Worm (Caenorhabditis elegans) whole organism, early embryonic: ENCODE data around the gene F25H9.2.

ENCODE experiments used
- ama-1 ChIP-seq: fragments of 150-350 bp; optimal IDR thresholded peaks from 2 replicates; lab custom pipeline; 2014
- ets-7 ChIP-seq: sonication (generic microtip); optimal IDR thresholded peaks from 2 replicates; lab custom pipeline; 2016; ENCODE audit warnings: missing genotype, missing genetic modification characterization, missing compliant biosample characterization
- scrt-1 ChIP-seq: fragments of 200-800 bp; sonication (Bioruptor generic); IDR thresholded peaks from 2 replicates; pipeline ENCODE4 v1.3.6; 2022; ENCODE audit warnings: missing genetic modification characterization, missing compliant biosample characterization
- tbx-11 ChIP-seq: fragments of 200-800 bp; sonication (Bioruptor generic); IDR thresholded peaks from 2 replicates; pipeline ENCODE4 v1.3.6; 2022; ENCODE audit warnings: missing genetic modification characterization, missing compliant biosample characterization
- tbx-37 ChIP-seq: fragments of 200-800 bp; sonication (Bioruptor generic); conservative IDR thresholded peaks from 2 replicates; pipeline ENCODE4 v1.3.6; 2022; ENCODE audit warnings: missing genetic modification reagents, missing genetic modification characterization, missing compliant biosample characterization

DNA sequence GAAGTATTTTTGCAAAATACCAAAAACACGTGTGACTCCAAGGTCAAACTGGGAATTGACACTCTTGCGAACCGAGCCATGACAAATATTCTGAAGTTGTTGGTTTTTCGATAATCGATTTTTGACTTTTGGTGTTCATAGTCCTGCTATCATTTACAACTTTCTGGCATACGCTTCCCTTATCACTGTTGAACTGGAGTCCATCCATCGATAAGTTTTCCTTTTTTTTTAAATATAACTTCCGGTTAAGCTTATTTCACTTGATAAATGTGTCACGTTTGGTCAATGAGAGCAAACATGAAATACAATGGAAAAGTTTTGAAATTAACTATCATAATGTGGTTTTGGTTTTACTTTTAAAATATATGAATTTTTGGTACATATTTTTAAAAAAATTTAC, 36.2 kb upstream of the F25H9.2 start:
- TF ChIP-seq ets-7 (tag; lab: Kevin White, UChicago) (no peak), ama-1 (lab: Kevin White, UChicago) (no peak), scrt-1 (GFP tag; lab: Robert Waterston, UW) (no peak), tbx-11 (GFP tag; lab: Robert Waterston, UW) (no peak), tbx-37 (GFP tag; lab: Robert Waterston, UW) (no peak)
